Worm (Caenorhabditis elegans): ENCODE data around the gene trpp-11.

Gene trpp-11

ce11 chrIII:794984-795596 lies at the start of gene trpp-11:
Gene trpp-11, plus strand, starts transcription at chrIII:795136.
- TF ChIP-seq pax-3 (tag; optimal IDR thresholded peaks at IDR 0.05) (no peak), aha-1 (tag; optimal IDR thresholded peaks at IDR 0.05) (no peak), mab-9 (GFP tag; IDR thresholded peaks at IDR 0.05) (no peak), lin-15B (tag; optimal IDR thresholded peaks at IDR 0.05) (no peak), sptf-1 (tag; optimal IDR thresholded peaks at IDR 0.05) (no peak), lsy-2 (tag; optimal IDR thresholded peaks at IDR 0.05) (peak in 1 of 2 experiments; percentile 24), snpc-4 (tag; optimal IDR thresholded peaks at IDR 0.05) (no peak), nhr-76 (tag; optimal IDR thresholded peaks at IDR 0.05) (no peak)

ce11 chrIII:748782-749181 lies 46.2 kb upstream of the trpp-11 start:
- TF ChIP-seq efl-3 (GFP tag; optimal IDR thresholded peaks at IDR 0.05) (no peak), blmp-1 (tag; optimal IDR thresholded peaks at IDR 0.05) (peak; percentile 88), elt-3 (tag; optimal IDR thresholded peaks at IDR 0.05) (peak in 1 of 6 experiments; percentile 34), nhr-20 (tag; optimal IDR thresholded peaks at IDR 0.05) (no peak), nhr-85 (tag) (peak; percentile 2), lin-14 (GFP tag; optimal IDR thresholded peaks at IDR 0.05) (peak; percentile 34), irx-1 (tag; optimal IDR thresholded peaks at IDR 0.05) (no peak), snu-23 (GFP tag; optimal IDR thresholded peaks at IDR 0.05) (peak; percentile 18), ets-5 (GFP tag; IDR thresholded peaks at IDR 0.05) (no peak), sox-4 (tag; optimal IDR thresholded peaks at IDR 0.05) (no peak)

DNA sequence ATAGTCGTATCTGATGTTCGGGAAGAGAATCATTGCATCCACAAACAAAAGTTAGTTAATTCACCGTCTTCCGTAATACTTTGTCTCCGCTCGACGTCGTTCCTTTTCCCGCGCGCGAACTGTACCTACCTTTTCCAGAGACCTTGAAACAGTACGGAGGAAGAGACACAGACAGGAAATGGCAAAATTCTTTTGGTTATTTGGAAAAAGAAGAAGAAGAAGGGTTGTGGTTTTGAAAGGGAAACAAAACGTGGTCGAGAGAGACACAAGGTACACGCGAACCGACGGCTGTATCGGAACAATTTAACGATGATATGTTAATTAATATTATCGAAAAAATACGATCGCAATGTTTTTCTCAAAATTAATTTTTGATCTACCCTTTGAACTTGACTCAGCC lies 44.9 kb upstream of the trpp-11 start:
- TF ChIP-seq nhr-77 (tag; optimal IDR thresholded peaks at IDR 0.05) (no peak), blmp-1 (tag; optimal IDR thresholded peaks at IDR 0.05) (peak; percentile 95), hpl-2 (GFP tag; optimal IDR thresholded peaks at IDR 0.05) (no peak), tbx-2 (tag; optimal IDR thresholded peaks at IDR 0.05) (no peak), elt-3 (tag; optimal IDR thresholded peaks at IDR 0.05) (peak in 1 of 6 experiments; percentile 20), efl-3 (GFP tag; optimal IDR thresholded peaks at IDR 0.05) (no peak), nhr-85 (tag) (peak; percentile 67), fkh-10 (GFP tag; optimal IDR thresholded peaks at IDR 0.05) (no peak)

DNA sequence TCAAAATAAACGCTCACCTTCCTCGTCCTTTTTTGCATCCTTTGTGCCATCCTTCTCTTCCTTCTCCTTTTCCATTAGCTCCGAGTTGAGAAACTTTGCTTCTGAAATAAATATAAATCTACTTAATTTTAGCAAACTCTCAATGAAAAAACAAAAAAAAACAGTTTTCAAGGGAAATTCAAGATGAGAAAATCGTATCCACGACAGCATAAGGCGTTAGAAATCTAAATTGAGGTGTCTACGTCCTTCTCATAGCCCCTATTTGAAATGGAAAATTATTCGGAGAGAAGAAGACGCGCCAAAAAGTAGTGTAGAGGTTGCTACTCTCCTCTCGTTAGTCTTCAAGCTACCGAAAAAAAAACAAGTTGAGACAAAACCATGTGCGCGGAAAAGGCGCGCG lies 42.6 kb upstream of the trpp-11 start, which contains the start of gene pat-12:
Gene pat-12 (minus strand): TSS at position 101 of the 400 bp plus-strand sequence.
- no peak for TF ChIP-seq efl-3 (GFP tag; optimal IDR thresholded peaks at IDR 0.05)
- no peak for TF ChIP-seq grh-1 (GFP tag; IDR thresholded peaks at IDR 0.05)
- no peak for TF ChIP-seq dpl-1 (GFP tag; optimal IDR thresholded peaks at IDR 0.05)
- no peak for TF ChIP-seq nhr-19 (GFP tag; conservative IDR thresholded peaks at IDR 0.05)
- TF ChIP-seq nhr-237 (tag; optimal IDR thresholded peaks at IDR 0.05), result no peak
- TF ChIP-seq nhr-47 (tag; optimal IDR thresholded peaks at IDR 0.05), result no peak
- TF ChIP-seq sup-37 (GFP tag; optimal IDR thresholded peaks at IDR 0.05), result no peak
- TF ChIP-seq hlh-17 (GFP tag; optimal IDR thresholded peaks at IDR 0.05; ENCODE audit: borderline replicate concordance), result no peak
- no peak for TF ChIP-seq isw-1 (GFP tag; IDR thresholded peaks at IDR 0.05)
- no peak for TF ChIP-seq fkh-10 (GFP tag; optimal IDR thresholded peaks at IDR 0.05)
- TF ChIP-seq mep-1 (tag; optimal IDR thresholded peaks at IDR 0.05), result no peak
- TF ChIP-seq C16A3.4 (tag; optimal IDR thresholded peaks at IDR 0.05), result no peak
- no peak for TF ChIP-seq vab-15 (tag; optimal IDR thresholded peaks at IDR 0.05)
- TF ChIP-seq pqm-1 (tag; optimal IDR thresholded peaks at IDR 0.05), result no peak
- no peak for TF ChIP-seq alr-1 (tag; optimal IDR thresholded peaks at IDR 0.05; ENCODE audit: borderline replicate concordance)
- no peak for TF ChIP-seq skn-1 (tag; optimal IDR thresholded peaks at IDR 0.05)
- no peak for TF ChIP-seq snu-23 (GFP tag; optimal IDR thresholded peaks at IDR 0.05)

Measured in whole organism, L1 larva.